Worm (Caenorhabditis elegans): ENCODE measurements around the gene F10C2.4.
"Not testable (repeated sequence)": the region's sequence is repeated elsewhere in the genome, so short reads cannot be mapped to it uniquely, and the experiment has no call there.

Gene F10C2.4

DNA sequence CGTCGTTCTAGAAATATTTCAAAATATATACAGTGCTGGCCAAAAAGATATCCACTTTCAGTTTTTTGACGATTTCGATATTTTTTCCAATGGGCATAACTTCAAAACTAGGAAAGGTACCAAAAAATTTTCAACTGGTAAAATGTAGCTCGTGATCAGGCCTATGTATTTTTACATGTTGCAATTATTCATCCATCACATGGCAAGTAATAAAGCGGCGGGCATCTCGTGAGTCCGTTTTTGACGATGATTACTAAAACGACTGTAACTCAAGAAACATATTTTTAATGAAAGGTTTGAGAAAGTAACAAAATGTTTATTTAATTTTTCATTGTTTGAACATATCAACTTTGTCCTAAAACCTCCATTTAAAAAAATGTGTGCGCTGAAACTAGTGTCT lies 21.3 kb upstream of the F10C2.4 start, which contains the start of gene F10C2.3:
F10C2.3 (plus strand) TSS at position 301 of the 400 bp plus-strand sequence.
- TF ChIP-seq Y56A3A.18 (GFP tag; IDR thresholded peaks at IDR 0.05); ccch-3 (GFP tag; optimal IDR thresholded peaks at IDR 0.05); Y53G8AR.9 (GFP tag; conservative IDR thresholded peaks at IDR 0.05): not testable (repeated sequence)

- no peak for TF ChIP-seq nhr-179 (tag; optimal IDR thresholded peaks at IDR 0.05)
- peak; percentile 69 for TF ChIP-seq nhr-80 (tag; optimal IDR thresholded peaks at IDR 0.05)
Observed at ce11 chrV:12020940-12021339, 20.4 kb upstream of the F10C2.4 start.

- TF ChIP-seq pha-4 (tag; optimal IDR thresholded peaks at IDR 0.05) (no peak), ztf-28 (GFP tag; IDR thresholded peaks at IDR 0.05) (0 out of 2 replicates have a peak, but pooled peaks have one; percentile 37), let-526 (GFP tag; IDR thresholded peaks at IDR 0.05) (no peak), ceh-40 (GFP tag; IDR thresholded peaks at IDR 0.05) (no peak), hlh-12 (tag; optimal IDR thresholded peaks at IDR 0.05) (no peak), Y56A3A.18 (GFP tag; IDR thresholded peaks at IDR 0.05) (no peak), mxl-1 (tag; optimal IDR thresholded peaks at IDR 0.05) (no peak), akir-1 (GFP tag; optimal IDR thresholded peaks at IDR 0.05) (no peak), F52B5.7 (tag; optimal IDR thresholded peaks at IDR 0.05) (no peak), sptf-2 (GFP tag; optimal IDR thresholded peaks at IDR 0.05) (no peak), dox-1 (GFP tag; IDR thresholded peaks at IDR 0.05) (no peak), B0336.3 (GFP tag; IDR thresholded peaks at IDR 0.05) (0 out of 2 replicates have a peak, but pooled peaks have one; percentile 42), F57C9.4 (tag; optimal IDR thresholded peaks at IDR 0.05) (no peak), nhr-120 (GFP tag; IDR thresholded peaks at IDR 0.05) (no peak), madf-6 (GFP tag; IDR thresholded peaks at IDR 0.05) (no peak), ZK185.1 (tag; optimal IDR thresholded peaks at IDR 0.05; ENCODE audit: poor library complexity, severe bottlenecking) (no peak), F39B2.1 (GFP tag; IDR thresholded peaks at IDR 0.05) (no peak), F57A8.1 (GFP tag; optimal IDR thresholded peaks at IDR 0.05) (no peak), madf-8 (GFP tag; conservative IDR thresholded peaks at IDR 0.05) (no peak), lin-26 (GFP tag; IDR thresholded peaks at IDR 0.05) (no peak), efl-1 (GFP tag; optimal IDR thresholded peaks at IDR 0.05) (no peak), let-607 (tag; optimal IDR thresholded peaks at IDR 0.05) (no peak), ets-4 (GFP tag; optimal IDR thresholded peaks at IDR 0.05) (no peak), unc-130 (GFP tag; optimal IDR thresholded peaks at IDR 0.05) (no peak), T26A5.8 (tag; optimal IDR thresholded peaks at IDR 0.05) (no peak), ccch-3 (GFP tag; optimal IDR thresholded peaks at IDR 0.05) (no peak), hmg-1.2 (GFP tag; IDR thresholded peaks at IDR 0.05) (no peak), nfya-1 (tag; optimal IDR thresholded peaks at IDR 0.05; ENCODE audit: borderline replicate concordance, insufficient read depth) (no peak), sdz-38 (tag; optimal IDR thresholded peaks at IDR 0.05) (no peak), lir-1 (GFP tag; conservative IDR thresholded peaks at IDR 0.05) (no peak), tbp1 (GFP tag; optimal IDR thresholded peaks at IDR 0.05) (no peak), hrde-1 (tag; optimal IDR thresholded peaks at IDR 0.05; ENCODE audit: borderline replicate concordance) (no peak), aptf-3 (GFP tag; IDR thresholded peaks at IDR 0.05) (no peak), nhr-179 (tag; optimal IDR thresholded peaks at IDR 0.05) (no peak), ceh-27 (GFP tag; optimal IDR thresholded peaks at IDR 0.05) (peak; percentile 14), somi-1 (GFP tag; optimal IDR thresholded peaks at IDR 0.05) (peak; percentile 26), snpc-1.1 (tag; optimal IDR thresholded peaks at IDR 0.05; ENCODE audit: insufficient read depth) (no peak), unc-62 (GFP tag; optimal IDR thresholded peaks at IDR 0.05) (no peak), nhr-80 (tag; optimal IDR thresholded peaks at IDR 0.05) (no peak), snpc-3.4 (tag; optimal IDR thresholded peaks at IDR 0.05) (no peak), Y67H2A.10 (GFP tag; conservative IDR thresholded peaks at IDR 0.05) (no peak), sea-2 (GFP tag; IDR thresholded peaks at IDR 0.05) (no peak), zfh-2 (GFP tag; conservative IDR thresholded peaks at IDR 0.05) (peak; percentile 98), tlf-1 (GFP tag; optimal IDR thresholded peaks at IDR 0.05) (no peak)
Observed at ce11 chrV:12024273-12024672, 17.1 kb upstream of the F10C2.4 start.

All from whole organism, young adult.